Fruit fly (Drosophila melanogaster) whole organism, embryonic: ENCODE results near the gene CG15548.

Source experiments
- ATbp ChIP-seq: fragments of 200-800 bp; sonication (Bioruptor generic); optimal IDR thresholded peaks from 2 replicates; lab custom pipeline; 2017; ENCODE audit warnings: missing biosample characterization, mild to moderate bottlenecking, missing genetic modification characterization, missing genetic modification reagents
- Blimp-1 ChIP-seq: fragments of 200-800 bp; sonication (Bioruptor generic); optimal IDR thresholded peaks from 3 replicates; lab custom pipeline; 2018; ENCODE audit warnings: missing biosample characterization, missing genetic modification characterization, mild to moderate bottlenecking, moderate library complexity, missing genetic modification reagents
- CG10209 ChIP-seq: fragments of 200-800 bp; sonication (Bioruptor generic); optimal IDR thresholded peaks from 3 replicates; lab custom pipeline; 2017; ENCODE audit warnings: missing biosample characterization, mild to moderate bottlenecking, missing genetic modification characterization, missing genetic modification reagents
- CG10267 ChIP-seq: fragments of 200-800 bp; sonication (Bioruptor generic); optimal IDR thresholded peaks from 2 replicates; lab custom pipeline; 2018; ENCODE audit warnings: missing biosample characterization, mild to moderate bottlenecking, missing genetic modification characterization, moderate library complexity
- CG10959 ChIP-seq: fragments of 200-800 bp; sonication (Bioruptor generic); IDR thresholded peaks from 2 replicates; pipeline ENCODE4 v1.3.6; 2022; ENCODE audit warnings: missing biosample characterization, missing genetic modification characterization
- CG1233 ChIP-seq: fragments of 200-800 bp; sonication (Bioruptor generic); optimal IDR thresholded peaks from 4 replicates; lab custom pipeline; 2018; ENCODE audit warnings: missing biosample characterization, mild to moderate bottlenecking, missing genetic modification characterization
- CG13424 ChIP-seq: fragments of 200-800 bp; sonication (Bioruptor generic); optimal IDR thresholded peaks from 2 replicates; lab custom pipeline; 2019; ENCODE audit warnings: missing biosample characterization, mild to moderate bottlenecking, missing genetic modification characterization, moderate library complexity
- CG14710 ChIP-seq: fragments of 200-800 bp; sonication (Bioruptor generic); optimal IDR thresholded peaks from 3 replicates; lab custom pipeline; 2019; ENCODE audit warnings: missing biosample characterization, mild to moderate bottlenecking, missing genetic modification characterization, moderate library complexity
- CG15011 ChIP-seq: fragments of 200-800 bp; sonication (Bioruptor generic); optimal IDR thresholded peaks from 3 replicates; lab custom pipeline; 2018; ENCODE audit warnings: missing biosample characterization, mild to moderate bottlenecking, missing genetic modification characterization
- CG15479 ChIP-seq: fragments of 200-800 bp; sonication (Bioruptor generic); optimal IDR thresholded peaks from 3 replicates; lab custom pipeline; 2019; ENCODE audit warnings: missing biosample characterization, mild to moderate bottlenecking, missing genetic modification characterization, moderate library complexity
- CG1603 ChIP-seq: fragments of 200-800 bp; sonication (Bioruptor generic); optimal IDR thresholded peaks from 2 replicates; lab custom pipeline; 2019; ENCODE audit warnings: missing biosample characterization, mild to moderate bottlenecking, missing genetic modification characterization, moderate library complexity
- CG16813 ChIP-seq: fragments of 200-800 bp; sonication (Bioruptor generic); IDR thresholded peaks from 3 replicates; pipeline ENCODE4 v1.3.6; 2022; ENCODE audit warnings: missing biosample characterization, missing genetic modification characterization; ENCODE audit not compliant: partially characterized antibody
- CG17361 ChIP-seq: fragments of 200-800 bp; sonication (Bioruptor generic); IDR thresholded peaks from 3 replicates; pipeline ENCODE4 v1.3.6; 2022; ENCODE audit warnings: missing biosample characterization, missing genetic modification characterization
- CG18262 ChIP-seq: fragments of 200-800 bp; optimal IDR thresholded peaks from 3 replicates; lab custom pipeline; 2019; ENCODE audit warnings: missing biosample characterization, mild to moderate bottlenecking, missing genetic modification characterization, moderate library complexity
- CG2202 ChIP-seq: fragments of 200-800 bp; sonication (Bioruptor generic); optimal IDR thresholded peaks from 2 replicates; lab custom pipeline; 2018; ENCODE audit warnings: missing biosample characterization, mild to moderate bottlenecking, missing genetic modification characterization
- CG2712 ChIP-seq: fragments of 200-800 bp; optimal IDR thresholded peaks from 3 replicates; lab custom pipeline; 2019; ENCODE audit warnings: missing biosample characterization, mild to moderate bottlenecking, missing genetic modification characterization, moderate library complexity
- CG32767 ChIP-seq: fragments of 200-800 bp; sonication (Bioruptor generic); IDR thresholded peaks from 2 replicates; pipeline ENCODE4 v1.3.6; 2022; ENCODE audit warnings: missing biosample characterization, missing genetic modification characterization
- CG33557 ChIP-seq: fragments of 200-800 bp; sonication (Bioruptor generic); optimal IDR thresholded peaks from 2 replicates; lab custom pipeline; 2019; ENCODE audit warnings: missing biosample characterization, mild to moderate bottlenecking, missing genetic modification characterization, moderate library complexity
- CG4424 ChIP-seq: fragments of 200-800 bp; sonication (Bioruptor generic); optimal IDR thresholded peaks from 3 replicates; lab custom pipeline; 2016; ENCODE audit warnings: missing biosample characterization, missing genetic modification characterization
- CG4707 ChIP-seq: fragments of 200-800 bp; sonication (Bioruptor generic); optimal IDR thresholded peaks from 2 replicates; lab custom pipeline; 2018; ENCODE audit warnings: missing biosample characterization, mild to moderate bottlenecking, missing genetic modification characterization, moderate library complexity
- CG7271 ChIP-seq: fragments of 200-800 bp; sonication (Bioruptor generic); optimal IDR thresholded peaks from 2 replicates; lab custom pipeline; 2018; ENCODE audit warnings: missing biosample characterization, mild to moderate bottlenecking, missing genetic modification characterization, moderate library complexity
- CG8924 ChIP-seq: fragments of 200-800 bp; optimal IDR thresholded peaks from 3 replicates; lab custom pipeline; 2019; ENCODE audit warnings: missing biosample characterization, mild to moderate bottlenecking, missing genetic modification characterization, moderate library complexity
- CG9727 ChIP-seq: fragments of 200-800 bp; sonication (Bioruptor generic); optimal IDR thresholded peaks from 3 replicates; lab custom pipeline; 2017; ENCODE audit warnings: missing biosample characterization, mild to moderate bottlenecking, missing genetic modification characterization
- Camta ChIP-seq: fragments of 200-800 bp; sonication (Bioruptor generic); optimal IDR thresholded peaks from 2 replicates; lab custom pipeline; 2016; ENCODE audit warnings: missing biosample characterization, missing genetic modification characterization
- Kr ChIP-seq: fragments of 200-800 bp; sonication (Bioruptor generic); optimal IDR thresholded peaks from 2 replicates; lab custom pipeline; 2017; ENCODE audit warnings: missing biosample characterization, mild to moderate bottlenecking, missing genetic modification characterization
- Pdp1 ChIP-seq, 2 experiments: fragments of 200-800 bp; sonication (Bioruptor generic); optimal IDR thresholded peaks; 3 replicates each; lab custom pipeline; 2016; ENCODE audit warnings: missing biosample characterization in 2 of 2, missing genetic modification characterization in 2 of 2, mild to moderate bottlenecking in 1 of 2, moderate library complexity in 1 of 2
- Sox100B ChIP-seq: fragments of 200-800 bp; sonication (Bioruptor generic); optimal IDR thresholded peaks from 3 replicates; lab custom pipeline; 2018; ENCODE audit warnings: missing biosample characterization, mild to moderate bottlenecking, missing genetic modification characterization
- Sox102F ChIP-seq: fragments of 200-800 bp; sonication (Bioruptor generic); optimal IDR thresholded peaks from 2 replicates; lab custom pipeline; 2018; ENCODE audit warnings: missing biosample characterization, mild to moderate bottlenecking, missing genetic modification characterization, moderate library complexity
- Vsx1 ChIP-seq: fragments of 200-800 bp; sonication (Bioruptor generic); optimal IDR thresholded peaks from 2 replicates; lab custom pipeline; 2017; ENCODE audit warnings: missing biosample characterization, mild to moderate bottlenecking, missing genetic modification characterization, missing genetic modification reagents
- Xrp1 ChIP-seq: fragments of 200-800 bp; sonication (Bioruptor generic); IDR thresholded peaks from 2 replicates; pipeline ENCODE4 v1.3.6; 2022; ENCODE audit warnings: missing biosample characterization, missing genetic modification characterization
- bab2 ChIP-seq: fragments of 200-800 bp; sonication (Bioruptor generic); optimal IDR thresholded peaks from 2 replicates; lab custom pipeline; 2016; ENCODE audit warnings: missing biosample characterization, missing genetic modification characterization
- bsh ChIP-seq, 2 experiments: fragments of 200-800 bp; sonication (Bioruptor generic); optimal IDR thresholded peaks; 2 replicates each; lab custom pipeline; 2017 to 2018; ENCODE audit warnings: mild to moderate bottlenecking in 2 of 2, missing biosample characterization in 2 of 2, missing genetic modification characterization in 2 of 2, moderate library complexity in 1 of 2
- chinmo ChIP-seq: fragments of 200-800 bp; sonication (Bioruptor generic); IDR thresholded peaks from 4 replicates; pipeline ENCODE4 v1.3.6; 2022; ENCODE audit warnings: missing biosample characterization, missing genetic modification characterization; ENCODE audit not compliant: partially characterized antibody
- ci ChIP-seq: fragments of 200-800 bp; sonication (Bioruptor generic); IDR thresholded peaks from 3 replicates; pipeline ENCODE4 v1.3.6; 2022; ENCODE audit warnings: missing biosample characterization, missing genetic modification characterization
- fd102C ChIP-seq: fragments of 200-800 bp; sonication (Bioruptor generic); optimal IDR thresholded peaks from 2 replicates; lab custom pipeline; 2018; ENCODE audit warnings: missing biosample characterization, mild to moderate bottlenecking, missing genetic modification characterization, moderate library complexity
- gem ChIP-seq: fragments of 200-800 bp; sonication (Bioruptor generic); optimal IDR thresholded peaks from 2 replicates; lab custom pipeline; 2019; ENCODE audit warnings: missing biosample characterization, mild to moderate bottlenecking, missing genetic modification characterization, moderate library complexity
- grau ChIP-seq: fragments of 200-800 bp; optimal IDR thresholded peaks from 3 replicates; lab custom pipeline; 2019; ENCODE audit warnings: missing biosample characterization, mild to moderate bottlenecking, missing genetic modification characterization, moderate library complexity
- grn ChIP-seq: fragments of 200-800 bp; sonication (Bioruptor generic); optimal IDR thresholded peaks from 3 replicates; lab custom pipeline; 2017; ENCODE audit warnings: missing biosample characterization, missing genetic modification characterization
- gsb-n ChIP-seq: fragments of 200-800 bp; sonication (Bioruptor generic); optimal IDR thresholded peaks from 3 replicates; lab custom pipeline; 2018; ENCODE audit warnings: missing biosample characterization, mild to moderate bottlenecking, missing genetic modification characterization
- hkb ChIP-seq, 2 experiments: fragments of 200-800 bp in 1 of 2; fragments of >200 bp in 1 of 2; sonication (Bioruptor generic) in 1 of 2; IDR thresholded peaks in 1 of 2; optimal IDR thresholded peaks in 1 of 2; 2 replicates each; pipeline versions ENCODE4 v1.3.6 to Lab custom; 2017 to 2022; ENCODE audit warnings: missing biosample characterization in 1 of 2, missing genetic modification characterization in 1 of 2
- ken ChIP-seq: fragments of 200-800 bp; sonication (Bioruptor generic); IDR thresholded peaks from 3 replicates; pipeline ENCODE4 v1.3.6; 2022; ENCODE audit warnings: missing biosample characterization, missing genetic modification characterization
- nau ChIP-seq: fragments of 200-800 bp; sonication (Bioruptor generic); optimal IDR thresholded peaks from 3 replicates; lab custom pipeline; 2017; ENCODE audit warnings: missing biosample characterization, mild to moderate bottlenecking, missing genetic modification characterization, missing genetic modification reagents
- pho ChIP-seq: fragments of 200-800 bp; sonication (Bioruptor generic); optimal IDR thresholded peaks from 2 replicates; lab custom pipeline; 2016; ENCODE audit warnings: missing biosample characterization, missing genetic modification characterization
- run ChIP-seq: fragments of 200-800 bp; sonication (Bioruptor generic); optimal IDR thresholded peaks from 3 replicates; lab custom pipeline; 2018; ENCODE audit warnings: missing biosample characterization, mild to moderate bottlenecking, missing genetic modification characterization
- sc ChIP-seq, 3 experiments: fragments of >200 bp in 2 of 3; fragments of 200-800 bp in 1 of 3; sonication (Bioruptor generic) in 1 of 3; optimal IDR thresholded peaks; 2 replicates in 2 of 3; 3 replicates in 1 of 3; lab custom pipeline; 2017; ENCODE audit warnings: mild to moderate bottlenecking in 1 of 3, missing biosample characterization in 1 of 3, missing genetic modification characterization in 1 of 3, missing genetic modification reagents in 1 of 3
- sens ChIP-seq: fragments of 200-800 bp; sonication (Bioruptor generic); peaks from one replicate; lab custom pipeline; 2016; ENCODE audit warnings: missing biosample characterization, missing genetic modification characterization
- sqz ChIP-seq: fragments of 200-800 bp; sonication (Bioruptor generic); optimal IDR thresholded peaks from 3 replicates; lab custom pipeline; 2018; ENCODE audit warnings: missing biosample characterization, mild to moderate bottlenecking, missing genetic modification characterization
- wek ChIP-seq: fragments of 200-800 bp; sonication (Bioruptor generic); optimal IDR thresholded peaks from 3 replicates; lab custom pipeline; 2018; ENCODE audit warnings: missing biosample characterization, mild to moderate bottlenecking, missing genetic modification characterization, moderate library complexity

The CG15548 gene

DNA sequence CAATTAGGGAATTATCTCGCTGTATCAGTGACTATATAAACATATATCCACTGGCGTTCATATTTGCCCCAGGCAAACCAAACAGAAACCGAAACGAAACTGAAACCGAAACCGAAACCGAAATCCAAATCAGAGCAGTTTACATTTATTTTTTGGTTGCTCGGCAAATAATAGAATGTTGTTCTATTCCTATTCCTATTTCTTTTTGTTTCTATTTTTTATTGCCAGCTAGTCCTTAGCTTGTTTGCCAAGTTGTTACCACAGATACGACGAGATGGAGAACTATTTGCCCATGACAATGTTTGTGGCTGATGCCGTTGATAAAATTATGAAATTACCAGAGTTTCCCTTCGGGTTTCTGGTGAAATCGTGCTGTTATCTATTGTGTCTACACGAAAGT is 40.6 kb upstream of the CG15548 start (continued):
- TF ChIP-seq Sox100B (GFP tag; lab: Kevin White, UChicago) (peak; percentile 38), Blimp-1 (GFP tag; lab: Kevin White, UChicago) (peak; percentile 4), CG32767 (no peak), fd102C (GFP tag; lab: Kevin White, UChicago) (peak; percentile 69), hkb (optimal IDR thresholded peaks at IDR 0.05; lab: Kevin White, UChicago) (no peak), hkb (GFP tag; IDR thresholded peaks at IDR 0.05; lab: Robert Waterston, UW) (0 out of 2 replicates have a peak, but pooled peaks have one; percentile 14), ATbp (peak; percentile 52), CG16813 (no peak), CG2202 (tag; lab: Kevin White, UChicago) (peak; percentile 53), CG4424 (no peak), nau (GFP tag; lab: Kevin White, UChicago) (peak; percentile 16), ken (GFP tag; lab: Robert Waterston, UW) (no peak), Vsx1 (GFP tag; lab: Kevin White, UChicago) (peak; percentile 27), CG17361 (GFP tag; lab: Robert Waterston, UW) (0 out of 3 replicates have a peak, but pooled peaks have one; percentile 9), gem (tag; lab: Kevin White, UChicago) (peak; percentile 30), ci (0 out of 3 replicates have a peak, but pooled peaks have one; percentile 27), pho (GFP tag; lab: Kevin White, UChicago) (no peak), run (peak; percentile 30), CG8924 (tag; lab: Kevin White, UChicago) (peak; percentile 58), wek (GFP tag; lab: Kevin White, UChicago) (peak; percentile 45), CG7271 (tag; lab: Kevin White, UChicago) (peak; percentile 42), CG10209 (peak; percentile 49), CG18262 (tag; lab: Kevin White, UChicago) (peak; percentile 42), CG10267 (tag; lab: Kevin White, UChicago) (peak; percentile 1), Xrp1 (GFP tag; lab: Robert Waterston, UW) (peak; percentile 46), CG1603 (peak; percentile 38), CG9727 (GFP tag; lab: Kevin White, UChicago) (peak; percentile 21), CG10959 (GFP tag; lab: Robert Waterston, UW) (no peak), Camta (no peak), CG33557 (GFP tag; lab: Kevin White, UChicago) (peak; percentile 45), CG1233 (GFP tag; lab: Kevin White, UChicago) (peak; percentile 19), grau (peak; percentile 11), bsh (GFP tag; optimal IDR thresholded peaks at IDR 0.05; lab: Kevin White, UChicago) (peak in 1 of 2 experiments; percentile 24), CG14710 (peak; percentile 42), CG2712 (tag; lab: Kevin White, UChicago) (peak; percentile 43), Kr (GFP tag; lab: Kevin White, UChicago) (peak; percentile 83), sqz (GFP tag; lab: Kevin White, UChicago) (peak; percentile 31), CG15479 (GFP tag; lab: Kevin White, UChicago) (peak; percentile 40), grn (GFP tag; lab: Kevin White, UChicago) (peak; percentile 30), chinmo (GFP tag; lab: Robert Waterston, UW) (no peak), sens (GFP tag; lab: Kevin White, UChicago) (peak; percentile 55), CG15011 (GFP tag; lab: Kevin White, UChicago) (peak; percentile 3), Sox102F (peak; percentile 26), gsb-n (tag; lab: Kevin White, UChicago) (peak; percentile 53), bab2 (peak; percentile 11), CG4707 (peak; percentile 23), CG13424 (tag; lab: Kevin White, UChicago) (peak; percentile 44), sc (optimal IDR thresholded peaks at IDR 0.05; lab: Kevin White, UChicago) (no peak), sc (GFP tag; optimal IDR thresholded peaks at IDR 0.05; lab: Kevin White, UChicago) (peak; percentile 9), Pdp1 (GFP tag; optimal IDR thresholded peaks at IDR 0.05; lab: Kevin White, UChicago) (peak in 1 of 2 experiments; percentile 6)
